Worm (Caenorhabditis elegans): ENCODE results near the gene chd-3.
A peak's percentile ranks its signal among the peaks of the same experiment; 100 is the strongest.

The chd-3 gene

DNA sequence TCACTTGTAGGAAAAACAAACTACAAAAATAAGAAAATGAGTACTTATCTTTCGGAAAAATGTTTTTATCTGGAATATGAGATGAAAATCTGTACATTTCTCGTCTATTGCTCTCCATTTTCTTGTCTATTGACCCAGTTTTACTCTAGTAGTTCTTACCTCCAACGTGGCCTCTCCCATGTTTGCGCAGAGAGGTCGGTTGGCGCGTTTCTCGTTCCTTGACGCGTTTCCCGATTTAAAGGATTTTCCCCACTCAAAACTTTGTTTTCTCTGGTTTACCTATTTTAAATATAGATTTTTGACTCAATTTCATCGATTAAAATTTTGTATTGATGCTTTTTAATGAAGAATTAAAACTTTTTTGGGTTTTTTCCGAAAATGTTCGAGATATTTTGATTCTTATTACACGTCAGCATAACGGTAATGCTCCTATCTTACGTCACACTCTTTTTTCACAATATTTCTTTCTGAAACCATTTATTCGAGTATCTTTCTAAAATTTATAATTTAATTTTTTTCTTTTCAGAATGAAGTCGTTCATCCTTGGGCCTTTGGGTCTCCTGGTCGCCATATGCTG, 8.4 kb upstream of the chd-3 start, which contains the start of gene T14G8.3:
Gene T14G8.3, plus strand, starts transcription at position 527 of the 577 bp plus-strand sequence.
- peak; percentile 57 for TF ChIP-seq nhr-129 (tag; optimal IDR thresholded peaks at IDR 0.05)
- TF ChIP-seq lin-13 (GFP tag; optimal IDR thresholded peaks at IDR 0.05), result peak; percentile 55
- peak; percentile 63 for TF ChIP-seq fos-1 (tag; optimal IDR thresholded peaks at IDR 0.05)
- no peak for TF ChIP-seq ceh-16 (tag; optimal IDR thresholded peaks at IDR 0.05)
- no peak for TF ChIP-seq snpc-4 (tag; optimal IDR thresholded peaks at IDR 0.05)
- TF ChIP-seq sma-3 (GFP tag; optimal IDR thresholded peaks at IDR 0.05), result peak; percentile 56
- no peak for TF ChIP-seq nhr-25 (tag; optimal IDR thresholded peaks at IDR 0.05)
- no peak for TF ChIP-seq blmp-1 (tag; optimal IDR thresholded peaks at IDR 0.05; ENCODE audit: insufficient read depth)
- no peak for TF ChIP-seq egl-27 (tag; optimal IDR thresholded peaks at IDR 0.05)
- TF ChIP-seq sem-4 (tag; optimal IDR thresholded peaks at IDR 0.05), result peak; percentile 46
- TF ChIP-seq unc-62 (GFP tag; optimal IDR thresholded peaks at IDR 0.05), result no peak
- peak; percentile 67 for TF ChIP-seq F13H6.1 (tag; optimal IDR thresholded peaks at IDR 0.05)
- no peak for TF ChIP-seq nhr-10 (tag; optimal IDR thresholded peaks at IDR 0.05)
- TF ChIP-seq zag-1 (tag; optimal IDR thresholded peaks at IDR 0.05), result no peak
- TF ChIP-seq ztf-4 (tag; optimal IDR thresholded peaks at IDR 0.05), result no peak
- no peak for TF ChIP-seq mab-5 (tag; optimal IDR thresholded peaks at IDR 0.05)
- TF ChIP-seq elt-3 (tag; optimal IDR thresholded peaks at IDR 0.05), result no peak
- no peak for TF ChIP-seq ZK546.5 (tag; optimal IDR thresholded peaks at IDR 0.05)
- TF ChIP-seq nhr-237 (tag; optimal IDR thresholded peaks at IDR 0.05), result no peak
- peak; percentile 54 for TF ChIP-seq nhr-21 (tag; optimal IDR thresholded peaks at IDR 0.05)
- TF ChIP-seq ztf-1 (GFP tag; conservative IDR thresholded peaks at IDR 0.05), result no peak
- TF ChIP-seq unc-55 (GFP tag; optimal IDR thresholded peaks at IDR 0.05), result peak; percentile 54
- no peak for TF ChIP-seq R02D3.7 (tag; optimal IDR thresholded peaks at IDR 0.05)
- TF ChIP-seq ama-1 (optimal IDR thresholded peaks at IDR 0.05), result no peak
- TF ChIP-seq Y55F3AM.14 (GFP tag; optimal IDR thresholded peaks at IDR 0.05), result no peak
- TF ChIP-seq nhr-6 (tag; optimal IDR thresholded peaks at IDR 0.05), result no peak
- TF ChIP-seq lin-39 (tag; optimal IDR thresholded peaks at IDR 0.05), result no peak
- TF ChIP-seq ztf-11 (tag; optimal IDR thresholded peaks at IDR 0.05), result no peak
- TF ChIP-seq elt-1 (tag; optimal IDR thresholded peaks at IDR 0.05), result no peak
- peak; percentile 56 for TF ChIP-seq sma-9 (GFP tag; optimal IDR thresholded peaks at IDR 0.05)
- TF ChIP-seq sma-9 (tag; optimal IDR thresholded peaks at IDR 0.05), result no peak
- TF ChIP-seq nhr-11 (tag; optimal IDR thresholded peaks at IDR 0.05), result no peak
- no peak for TF ChIP-seq lin-11 (tag; optimal IDR thresholded peaks at IDR 0.05)
- TF ChIP-seq nhr-23 (tag; optimal IDR thresholded peaks at IDR 0.05), result no peak
- TF ChIP-seq mbf-1 (tag; optimal IDR thresholded peaks at IDR 0.05), result no peak
- TF ChIP-seq nhr-77 (tag; optimal IDR thresholded peaks at IDR 0.05), result no peak
- TF ChIP-seq mdl-1 (tag; optimal IDR thresholded peaks at IDR 0.05), result no peak
- TF ChIP-seq C34F6.9 (tag; optimal IDR thresholded peaks at IDR 0.05), result peak; percentile 49
- no peak for TF ChIP-seq aly-2 (tag; optimal IDR thresholded peaks at IDR 0.05)
- TF ChIP-seq lsy-2 (tag; optimal IDR thresholded peaks at IDR 0.05), result peak; percentile 23 to 69
- peak; percentile 46 for TF ChIP-seq gmeb-1 (tag; optimal IDR thresholded peaks at IDR 0.05)
- no peak for TF ChIP-seq ceh-82 (tag; optimal IDR thresholded peaks at IDR 0.05)
- TF ChIP-seq skn-1 (tag; optimal IDR thresholded peaks at IDR 0.05), result no peak
- no peak for TF ChIP-seq nhr-12 (tag; optimal IDR thresholded peaks at IDR 0.05)
- TF ChIP-seq unc-39 (tag; optimal IDR thresholded peaks at IDR 0.05), result no peak
- TF ChIP-seq crh-2 (tag; optimal IDR thresholded peaks at IDR 0.05), result peak; percentile 72
- no peak for TF ChIP-seq alr-1 (tag; optimal IDR thresholded peaks at IDR 0.05)
- no peak for TF ChIP-seq peb-1 (tag; optimal IDR thresholded peaks at IDR 0.05)
- no peak for TF ChIP-seq dmd-4 (tag; optimal IDR thresholded peaks at IDR 0.05)
